Fruit fly (Drosophila melanogaster) whole organism, embryonic: ENCODE measurements around the gene CG13876.

ENCODE experiments used
- Antp ChIP-seq: fragments of 200-800 bp; sonication (Bioruptor generic); optimal IDR thresholded peaks from 3 replicates; lab custom pipeline; 2016; ENCODE audit warnings: missing biosample characterization, missing genetic modification characterization
- CG12219 ChIP-seq: fragments of 200-800 bp; sonication (Bioruptor generic); optimal IDR thresholded peaks from 3 replicates; lab custom pipeline; 2018; ENCODE audit warnings: missing biosample characterization, mild to moderate bottlenecking, missing genetic modification characterization
- CG12942 ChIP-seq: fragments of 200-800 bp; sonication (Bioruptor generic); optimal IDR thresholded peaks from 3 replicates; lab custom pipeline; 2016; ENCODE audit warnings: missing biosample characterization, missing genetic modification characterization
- CG17912 ChIP-seq: fragments of 200-800 bp; sonication (Bioruptor generic); optimal IDR thresholded peaks from 2 replicates; lab custom pipeline; 2018; ENCODE audit warnings: missing biosample characterization, mild to moderate bottlenecking, missing genetic modification characterization
- CG31388 ChIP-seq: fragments of 200-800 bp; sonication (Bioruptor generic); optimal IDR thresholded peaks from 2 replicates; lab custom pipeline; 2016; ENCODE audit warnings: missing biosample characterization, missing genetic modification characterization
- CG32767 ChIP-seq: fragments of 200-800 bp; sonication (Bioruptor generic); IDR thresholded peaks from 2 replicates; pipeline ENCODE4 v1.3.6; 2022; ENCODE audit warnings: missing biosample characterization, missing genetic modification characterization
- CG32772 ChIP-seq: fragments of 200-800 bp; sonication (Bioruptor generic); IDR thresholded peaks from 2 replicates; pipeline ENCODE4 v1.3.6; 2022; ENCODE audit warnings: missing biosample characterization, missing genetic modification characterization
- CG33557 ChIP-seq: fragments of 200-800 bp; sonication (Bioruptor generic); optimal IDR thresholded peaks from 2 replicates; lab custom pipeline; 2019; ENCODE audit warnings: missing biosample characterization, mild to moderate bottlenecking, missing genetic modification characterization, moderate library complexity
- CG34376 ChIP-seq: fragments of 200-800 bp; sonication (Bioruptor generic); optimal IDR thresholded peaks from 2 replicates; lab custom pipeline; 2018; ENCODE audit warnings: missing biosample characterization, mild to moderate bottlenecking, missing genetic modification characterization
- CG5245 ChIP-seq: fragments of 200-800 bp; sonication (Bioruptor generic); optimal IDR thresholded peaks from 3 replicates; lab custom pipeline; 2016; ENCODE audit warnings: missing biosample characterization, missing genetic modification characterization
- CG6175 ChIP-seq: fragments of 200-800 bp; sonication (Bioruptor generic); IDR thresholded peaks from 3 replicates; pipeline ENCODE4 v1.3.6; 2022; ENCODE audit warnings: missing biosample characterization, missing genetic modification characterization
- CG7839 ChIP-seq: fragments of 200-800 bp; sonication (Bioruptor generic); optimal IDR thresholded peaks from 3 replicates; lab custom pipeline; 2018; ENCODE audit warnings: missing biosample characterization, mild to moderate bottlenecking, missing genetic modification characterization, moderate library complexity
- CG7928 ChIP-seq: fragments of 200-800 bp; sonication (Bioruptor generic); optimal IDR thresholded peaks from 2 replicates; lab custom pipeline; 2017; ENCODE audit warnings: missing biosample characterization, mild to moderate bottlenecking, missing genetic modification characterization
- CG9817 ChIP-seq: fragments of 200-800 bp; sonication (Bioruptor generic); optimal IDR thresholded peaks from 2 replicates; lab custom pipeline; 2018; ENCODE audit warnings: missing biosample characterization, mild to moderate bottlenecking, missing genetic modification characterization, moderate library complexity
- CHES-1-like ChIP-seq: fragments of 200-800 bp; sonication (Bioruptor generic); optimal IDR thresholded peaks from 2 replicates; lab custom pipeline; 2016; ENCODE audit warnings: missing biosample characterization, missing genetic modification characterization
- Chrac-16 ChIP-seq: fragments of 200-800 bp; sonication (Bioruptor generic); optimal IDR thresholded peaks from 3 replicates; lab custom pipeline; 2016; ENCODE audit warnings: missing biosample characterization, missing genetic modification characterization
- Dek ChIP-seq: fragments of 200-800 bp; sonication (Bioruptor generic); optimal IDR thresholded peaks from 3 replicates; lab custom pipeline; 2019; ENCODE audit warnings: missing biosample characterization, mild to moderate bottlenecking, missing genetic modification characterization, moderate library complexity
- Drgx ChIP-seq: fragments of 200-800 bp; sonication (Bioruptor generic); IDR thresholded peaks from 2 replicates; pipeline ENCODE4 v1.3.6; 2022; ENCODE audit warnings: missing biosample characterization, missing genetic modification characterization
- Eip74EF ChIP-seq, 2 experiments: fragments of 200-800 bp in 1 of 2; fragments of >200 bp in 1 of 2; sonication (Bioruptor generic) in 1 of 2; optimal IDR thresholded peaks; 2 replicates each; lab custom pipeline; 2017 to 2019; ENCODE audit warnings: missing biosample characterization in 2 of 2, missing genetic modification characterization in 2 of 2, mild to moderate bottlenecking in 1 of 2, moderate library complexity in 1 of 2
- Fer1 ChIP-seq: fragments of 200-800 bp; sonication (Bioruptor generic); optimal IDR thresholded peaks from 2 replicates; lab custom pipeline; 2017; ENCODE audit warnings: missing biosample characterization, mild to moderate bottlenecking, missing genetic modification characterization
- HLHmδ ChIP-seq: fragments of 200-800 bp; sonication (Bioruptor generic); optimal IDR thresholded peaks from 2 replicates; lab custom pipeline; 2018; ENCODE audit warnings: missing biosample characterization, mild to moderate bottlenecking, missing genetic modification characterization, moderate library complexity
- HmgD ChIP-seq: fragments of 200-800 bp; sonication (Bioruptor generic); optimal IDR thresholded peaks from 3 replicates; lab custom pipeline; 2016; ENCODE audit warnings: missing biosample characterization, missing genetic modification characterization
- Hmr ChIP-seq: fragments of 200-800 bp; sonication (Bioruptor generic); optimal IDR thresholded peaks from 3 replicates; lab custom pipeline; 2017; ENCODE audit warnings: mild to moderate bottlenecking, missing biosample characterization, missing genetic modification reagents, missing genetic modification characterization
- Hmx ChIP-seq: fragments of 200-800 bp; sonication (Bioruptor generic); optimal IDR thresholded peaks from 2 replicates; lab custom pipeline; 2016; ENCODE audit warnings: missing biosample characterization, missing genetic modification characterization
- Hr3 ChIP-seq: fragments of 200-800 bp; sonication (Bioruptor generic); optimal IDR thresholded peaks from 3 replicates; lab custom pipeline; 2016; ENCODE audit warnings: missing biosample characterization, missing genetic modification characterization
- Hr78 ChIP-seq, 2 experiments: fragments of 200-800 bp in 1 of 2; fragments of >200 bp in 1 of 2; sonication (Bioruptor generic) in 1 of 2; optimal IDR thresholded peaks; 2 replicates each; lab custom pipeline; 2017 to 2019; ENCODE audit warnings: missing biosample characterization in 2 of 2, missing genetic modification characterization in 2 of 2, mild to moderate bottlenecking in 1 of 2, moderate library complexity in 1 of 2
- Jarid2 ChIP-seq: fragments of 200-800 bp; sonication (Bioruptor generic); optimal IDR thresholded peaks from 3 replicates; lab custom pipeline; 2017; ENCODE audit warnings: mild to moderate bottlenecking, missing biosample characterization, missing genetic modification reagents, missing genetic modification characterization
- Med ChIP-seq: fragments of 200-800 bp; sonication (Bioruptor generic); peaks from one replicate; lab custom pipeline; 2016; ENCODE audit warnings: missing biosample characterization, missing genetic modification characterization, mild to moderate bottlenecking, inconsistent platforms, moderate library complexity
- Oli ChIP-seq: fragments of 200-800 bp; sonication (Bioruptor generic); optimal IDR thresholded peaks from 2 replicates; lab custom pipeline; 2018; ENCODE audit warnings: missing biosample characterization, mild to moderate bottlenecking, missing genetic modification characterization, moderate library complexity
- Ravus ChIP-seq: fragments of 200-800 bp; sonication (Bioruptor generic); IDR thresholded peaks from 2 replicates; pipeline ENCODE4 v1.3.6; 2022; ENCODE audit warnings: missing biosample characterization, missing genetic modification characterization
- Rfx ChIP-seq: fragments of 200-800 bp; sonication (Bioruptor generic); IDR thresholded peaks from 2 replicates; pipeline ENCODE4 v1.3.6; 2022; ENCODE audit warnings: missing biosample characterization, missing genetic modification characterization
- amos ChIP-seq: fragments of 200-800 bp; sonication (Bioruptor generic); IDR thresholded peaks from 2 replicates; pipeline ENCODE4 v1.3.6; 2022; ENCODE audit warnings: missing biosample characterization, missing genetic modification characterization; ENCODE audit not compliant: partially characterized antibody
- ap ChIP-seq: fragments of 200-800 bp; sonication (Bioruptor generic); IDR thresholded peaks from 2 replicates; pipeline ENCODE4 v1.3.6; 2022; ENCODE audit warnings: missing biosample characterization, missing genetic modification characterization
- az2 ChIP-seq: fragments of 200-800 bp; sonication (Bioruptor generic); optimal IDR thresholded peaks from 3 replicates; lab custom pipeline; 2016; ENCODE audit warnings: missing biosample characterization, missing genetic modification characterization
- caup ChIP-seq: fragments of 200-800 bp; sonication (Bioruptor generic); optimal IDR thresholded peaks from 3 replicates; lab custom pipeline; 2017; ENCODE audit warnings: missing biosample characterization, mild to moderate bottlenecking, missing genetic modification characterization, moderate library complexity; ENCODE audit not compliant: severe bottlenecking
- chinmo ChIP-seq: fragments of 200-800 bp; sonication (Bioruptor generic); IDR thresholded peaks from 4 replicates; pipeline ENCODE4 v1.3.6; 2022; ENCODE audit warnings: missing biosample characterization, missing genetic modification characterization; ENCODE audit not compliant: partially characterized antibody
- dmrt11E ChIP-seq: fragments of 200-800 bp; sonication (Bioruptor generic); optimal IDR thresholded peaks from 3 replicates; lab custom pipeline; 2018; ENCODE audit warnings: missing biosample characterization, mild to moderate bottlenecking, missing genetic modification characterization, moderate library complexity
- eyg ChIP-seq: fragments of 200-800 bp; sonication (Bioruptor generic); optimal IDR thresholded peaks from 3 replicates; lab custom pipeline; 2016; ENCODE audit warnings: missing biosample characterization, missing genetic modification characterization
- gro ChIP-seq: fragments of 200-800 bp; sonication (Bioruptor generic); optimal IDR thresholded peaks from 2 replicates; lab custom pipeline; 2016; ENCODE audit warnings: missing biosample characterization, missing genetic modification characterization
- ken ChIP-seq: fragments of 200-800 bp; sonication (Bioruptor generic); IDR thresholded peaks from 3 replicates; pipeline ENCODE4 v1.3.6; 2022; ENCODE audit warnings: missing biosample characterization, missing genetic modification characterization
- org-1 ChIP-seq: fragments of 200-800 bp; sonication (Bioruptor generic); optimal IDR thresholded peaks from 2 replicates; lab custom pipeline; 2017; ENCODE audit warnings: missing biosample characterization, missing genetic modification characterization
- otp ChIP-seq: fragments of 200-800 bp; sonication (Bioruptor generic); IDR thresholded peaks from 3 replicates; pipeline ENCODE4, ENCODE4 v1.3.6; 2022; ENCODE audit warnings: missing biosample characterization, missing genetic modification characterization
- peb ChIP-seq: fragments of 200-800 bp; sonication (Bioruptor generic); IDR thresholded peaks from 2 replicates; pipeline ENCODE4 v1.3.6; 2022; ENCODE audit warnings: missing biosample characterization, missing genetic modification characterization
- sens ChIP-seq: fragments of 200-800 bp; sonication (Bioruptor generic); peaks from one replicate; lab custom pipeline; 2016; ENCODE audit warnings: missing biosample characterization, missing genetic modification characterization
- slbo ChIP-seq: fragments of 200-800 bp; sonication (Bioruptor generic); IDR thresholded peaks from 2 replicates; pipeline ENCODE4 v1.3.6; 2022; ENCODE audit warnings: missing biosample characterization, missing genetic modification characterization
- slou ChIP-seq: fragments of 200-800 bp; sonication (Bioruptor generic); optimal IDR thresholded peaks from 3 replicates; lab custom pipeline; 2016; ENCODE audit warnings: missing biosample characterization, missing genetic modification characterization
- sob ChIP-seq: fragments of 200-800 bp; sonication (Bioruptor generic); IDR thresholded peaks from 2 replicates; pipeline ENCODE4 v1.3.6; 2022; ENCODE audit warnings: missing biosample characterization, missing genetic modification characterization
- stwl ChIP-seq: fragments of 200-800 bp; sonication (Bioruptor generic); optimal IDR thresholded peaks from 3 replicates; lab custom pipeline; 2018; ENCODE audit warnings: missing biosample characterization, mild to moderate bottlenecking, missing genetic modification characterization, moderate library complexity
- tap ChIP-seq: fragments of 200-800 bp; optimal IDR thresholded peaks from 3 replicates; lab custom pipeline; 2019; ENCODE audit warnings: missing biosample characterization, mild to moderate bottlenecking, missing genetic modification characterization, moderate library complexity
- toy ChIP-seq: fragments of 200-800 bp; sonication (Bioruptor generic); IDR thresholded peaks from 2 replicates; pipeline ENCODE4 v1.3.6; 2022; ENCODE audit warnings: missing biosample characterization, missing genetic modification characterization

CG13876 gene

dm6 chr3L:160446-161094 lies 45.4 kb upstream of the CG13876 start (continued):
- no peak; the same call in 2 of the 3 replicates for TF ChIP-seq CG6175 (GFP tag; lab: Robert Waterston, UW)
- no peak for TF ChIP-seq CG7928 (GFP tag; lab: Kevin White, UChicago)
- TF ChIP-seq CG32772: no peak
- no peak for TF ChIP-seq CHES-1-like (GFP tag; lab: Kevin White, UChicago)
- TF ChIP-seq HmgD (GFP tag; lab: Kevin White, UChicago): no peak
- TF ChIP-seq Eip74EF (GFP tag; optimal IDR thresholded peaks at IDR 0.05; lab: Kevin White, UChicago): peak in 1 of 2 experiments; percentile 41
- peak; percentile 22 for TF ChIP-seq sens
- no peak for TF ChIP-seq Oli
- peak; percentile 14; the same call in 1 of the 3 replicates for TF ChIP-seq ken (GFP tag; lab: Robert Waterston, UW)
- TF ChIP-seq toy: no peak
- TF ChIP-seq ap (GFP tag; lab: Robert Waterston, UW): no peak
- TF ChIP-seq Hmx (GFP tag; lab: Kevin White, UChicago): no peak
- no peak for TF ChIP-seq CG5245
- TF ChIP-seq slou (GFP tag; lab: Kevin White, UChicago): no peak
- TF ChIP-seq amos: peak; percentile 43; the same call in 1 of the 2 replicates
- TF ChIP-seq CG9817: no peak
- no peak for TF ChIP-seq dmrt11E
- no peak for TF ChIP-seq CG31388 (GFP tag; lab: Kevin White, UChicago)
- TF ChIP-seq eyg (GFP tag; lab: Kevin White, UChicago): no peak
- TF ChIP-seq CG32767: no peak
- TF ChIP-seq HLHmδ (GFP tag; lab: Kevin White, UChicago): peak; percentile 64
- no peak for TF ChIP-seq Antp (GFP tag; lab: Kevin White, UChicago)
- TF ChIP-seq Dek (tag; lab: Kevin White, UChicago): no peak
- no peak for TF ChIP-seq CG17912 (GFP tag; lab: Kevin White, UChicago)
- peak; percentile 12 for TF ChIP-seq tap (tag; lab: Kevin White, UChicago)
- TF ChIP-seq Rfx: peak; percentile 24; the same call in 1 of the 2 replicates
- peak; percentile 21 for TF ChIP-seq Hmr
- peak; percentile 22 for TF ChIP-seq Fer1 (GFP tag; lab: Kevin White, UChicago)
- peak; percentile 19 for TF ChIP-seq CG33557 (GFP tag; lab: Kevin White, UChicago)
- TF ChIP-seq sob (GFP tag; lab: Robert Waterston, UW): peak; percentile 43; the same call in 1 of the 2 replicates
- peak; percentile 91 for TF ChIP-seq Med
- no peak for TF ChIP-seq peb (GFP tag; lab: Robert Waterston, UW)
- peak; percentile 5 for TF ChIP-seq CG7839 (tag; lab: Kevin White, UChicago)
- TF ChIP-seq CG12942 (GFP tag; lab: Kevin White, UChicago): no peak
- no peak for TF ChIP-seq Chrac-16 (GFP tag; lab: Kevin White, UChicago)
- peak; percentile 61 for TF ChIP-seq gro (GFP tag; lab: Kevin White, UChicago)
- no peak for TF ChIP-seq otp (GFP tag; lab: Robert Waterston, UW)
- TF ChIP-seq slbo (GFP tag; lab: Robert Waterston, UW): peak; percentile 19; the same call in 1 of the 2 replicates
- TF ChIP-seq org-1: no peak
- TF ChIP-seq CG12219 (GFP tag; lab: Kevin White, UChicago): no peak
- TF ChIP-seq Jarid2 (GFP tag; lab: Kevin White, UChicago): peak; percentile 95
- no peak for TF ChIP-seq az2 (GFP tag; lab: Kevin White, UChicago)
- no peak for TF ChIP-seq Hr3 (GFP tag; lab: Kevin White, UChicago)
- peak; percentile 8 for TF ChIP-seq caup (GFP tag; lab: Kevin White, UChicago)
- peak; percentile 95; the same call in 3 of the 4 replicates for TF ChIP-seq chinmo (GFP tag; lab: Robert Waterston, UW)
- TF ChIP-seq Ravus (GFP tag; lab: Robert Waterston, UW): no peak
- peak; percentile 27 for TF ChIP-seq stwl (tag; lab: Kevin White, UChicago)
- peak; percentile 78 for TF ChIP-seq CG34376 (GFP tag; lab: Kevin White, UChicago)
- peak in 1 of 2 experiments; percentile 16 for TF ChIP-seq Hr78 (GFP tag; optimal IDR thresholded peaks at IDR 0.05; lab: Kevin White, UChicago)
- TF ChIP-seq Drgx: no peak
